Worm (Caenorhabditis elegans) whole organism, young adult: ENCODE results near the gene nhr-78.

ENCODE experiments used
- B0019.2 ChIP-seq: fragments of 200-800 bp; sonication (Bioruptor generic); conservative IDR thresholded peaks from 2 replicates; pipeline ENCODE4 v1.3.6; 2022; ENCODE audit warnings: missing genetic modification reagents, missing genetic modification characterization, missing compliant biosample characterization
- C17E4.6 ChIP-seq: fragments of 200-800 bp; sonication (Bioruptor generic); IDR thresholded peaks from 2 replicates; pipeline ENCODE4 v1.3.6; 2022; ENCODE audit warnings: missing genetic modification reagents, missing genetic modification characterization, missing compliant biosample characterization
- F22D6.2 ChIP-seq: sonication (generic microtip); optimal IDR thresholded peaks from 2 replicates; lab custom pipeline; 2016; ENCODE audit warnings: mild to moderate bottlenecking, missing genetic modification characterization, missing compliant biosample characterization
- F37B4.10 ChIP-seq: fragments of 200-800 bp; sonication (Bioruptor generic); IDR thresholded peaks from 2 replicates; pipeline ENCODE4 v1.3.6; 2022; ENCODE audit warnings: missing genetic modification characterization, missing compliant biosample characterization
- F57A8.1 ChIP-seq: fragments of 200-800 bp; sonication (Bioruptor generic); optimal IDR thresholded peaks from 2 replicates; lab custom pipeline; 2018; ENCODE audit warnings: mild to moderate bottlenecking, missing genetic modification characterization, moderate library complexity, missing compliant biosample characterization
- Y56A3A.18 ChIP-seq: fragments of 200-800 bp; sonication (Bioruptor generic); IDR thresholded peaks from 2 replicates; pipeline ENCODE4 v1.3.6; 2022; ENCODE audit warnings: missing genetic modification reagents, missing genetic modification characterization, missing compliant biosample characterization
- Y79H2A.3 ChIP-seq: fragments of 200-800 bp; sonication (Bioruptor generic); conservative IDR thresholded peaks from 2 replicates; pipeline ENCODE4 v1.3.6; 2022; ENCODE audit warnings: missing genetic modification reagents, missing genetic modification characterization, missing compliant biosample characterization
- Y95B8A.8 ChIP-seq: fragments of 200-800 bp; sonication (Bioruptor generic); IDR thresholded peaks from 2 replicates; pipeline ENCODE4 v1.3.6; 2022; ENCODE audit warnings: missing genetic modification reagents, missing genetic modification characterization, missing compliant biosample characterization
- ama-1 ChIP-seq, 3 experiments: fragments of 150-350 bp in 1 of 3; sonication (generic microtip) in 2 of 3; optimal IDR thresholded peaks; 2 replicates each; lab custom pipeline; 2014 to 2018; ENCODE audit warnings: missing biosample characterization in 2 of 3, missing genetic modification characterization in 2 of 3, missing genetic modification reagents in 2 of 3
- athp-1 ChIP-seq: sonication (generic microtip); optimal IDR thresholded peaks from 2 replicates; lab custom pipeline; 2017; ENCODE audit warnings: mild to moderate bottlenecking, missing genetic modification characterization, missing compliant biosample characterization
- attf-3 ChIP-seq: fragments of 200-800 bp; sonication (Bioruptor generic); conservative IDR thresholded peaks from 2 replicates; pipeline ENCODE4 v1.3.6; 2022; ENCODE audit warnings: missing genetic modification reagents, missing genetic modification characterization, missing compliant biosample characterization
- ccch-3 ChIP-seq: fragments of 200-800 bp; sonication (Bioruptor generic); optimal IDR thresholded peaks from 2 replicates; lab custom pipeline; 2018; ENCODE audit warnings: mild to moderate bottlenecking, missing genetic modification characterization, missing compliant biosample characterization
- cebp-1 ChIP-seq, 2 experiments: fragments of 200-800 bp in 1 of 2; sonication (Bioruptor generic) in 1 of 2; sonication (generic microtip) in 1 of 2; IDR thresholded peaks in 1 of 2; optimal IDR thresholded peaks in 1 of 2; 2 replicates each; pipeline versions ENCODE4 v1.3.6 to Lab custom; 2017 to 2022; ENCODE audit warnings: missing compliant biosample characterization in 2 of 2, missing genetic modification characterization in 2 of 2, mild to moderate bottlenecking in 1 of 2, missing genetic modification reagents in 1 of 2, moderate library complexity in 1 of 2
- cebp-2 ChIP-seq: fragments of 200-800 bp; sonication (Bioruptor generic); IDR thresholded peaks from 2 replicates; pipeline ENCODE4 v1.3.6; 2022; ENCODE audit warnings: missing genetic modification characterization, missing compliant biosample characterization
- ceh-40 ChIP-seq: fragments of 200-800 bp; sonication (Bioruptor generic); IDR thresholded peaks from 2 replicates; pipeline ENCODE4 v1.3.6; 2022; ENCODE audit warnings: missing genetic modification characterization, missing compliant biosample characterization
- ceh-58 ChIP-seq: fragments of 200-800 bp; sonication (Bioruptor generic); IDR thresholded peaks from 2 replicates; pipeline ENCODE4 v1.3.6; 2022; ENCODE audit warnings: missing genetic modification characterization, missing compliant biosample characterization
- die-1 ChIP-seq: sonication (generic microtip); optimal IDR thresholded peaks from 2 replicates; lab custom pipeline; 2016; ENCODE audit warnings: missing genotype, mild to moderate bottlenecking, missing genetic modification characterization, missing compliant biosample characterization
- dox-1 ChIP-seq: fragments of 200-800 bp; sonication (Bioruptor generic); IDR thresholded peaks from 2 replicates; pipeline ENCODE4 v1.3.6; 2022; ENCODE audit warnings: missing genetic modification reagents, missing genetic modification characterization, missing compliant biosample characterization
- efl-1 ChIP-seq: fragments of 150-350 bp; optimal IDR thresholded peaks from 2 replicates; lab custom pipeline; 2014; ENCODE audit warnings: missing biosample characterization, missing genetic modification reagents, missing genetic modification characterization
- egrh-3 ChIP-seq: fragments of 200-800 bp; sonication (Bioruptor generic); IDR thresholded peaks from 2 replicates; pipeline ENCODE4 v1.3.6; 2022; ENCODE audit warnings: missing genetic modification reagents, missing genetic modification characterization, missing compliant biosample characterization
- ekl-4 ChIP-seq: fragments of 200-800 bp; sonication (Bioruptor generic); IDR thresholded peaks from 2 replicates; pipeline ENCODE4 v1.3.6; 2022; ENCODE audit warnings: missing genetic modification reagents, missing genetic modification characterization, missing compliant biosample characterization
- hlh-12 ChIP-seq: sonication (generic microtip); optimal IDR thresholded peaks from 2 replicates; lab custom pipeline; 2016; ENCODE audit warnings: missing genetic modification characterization, missing compliant biosample characterization
- hmg-1.2 ChIP-seq: fragments of 200-800 bp; sonication (Bioruptor generic); IDR thresholded peaks from 2 replicates; pipeline ENCODE4 v1.3.6; 2022; ENCODE audit warnings: missing genetic modification reagents, missing genetic modification characterization, missing compliant biosample characterization
- lag-1 ChIP-seq: fragments of 200-800 bp; sonication (Bioruptor generic); IDR thresholded peaks from 2 replicates; pipeline ENCODE4 v1.3.6; 2022; ENCODE audit warnings: missing genetic modification reagents, missing genetic modification characterization, missing compliant biosample characterization
- lin-26 ChIP-seq: fragments of 200-800 bp; sonication (Bioruptor generic); IDR thresholded peaks from 2 replicates; pipeline ENCODE4 v1.3.6; 2022; ENCODE audit warnings: missing genetic modification reagents, missing genetic modification characterization, missing compliant biosample characterization
- lsl-1 ChIP-seq: fragments of 200-800 bp; sonication (Bioruptor generic); optimal IDR thresholded peaks from 2 replicates; lab custom pipeline; 2018; ENCODE audit warnings: mild to moderate bottlenecking, missing genetic modification characterization, moderate library complexity, missing compliant biosample characterization
- lsy-27 ChIP-seq: sonication (generic microtip); optimal IDR thresholded peaks from 2 replicates; lab custom pipeline; 2017; ENCODE audit warnings: missing genetic modification characterization, mild to moderate bottlenecking, missing compliant biosample characterization, antibody characterized with exemption, missing genotype, borderline replicate concordance; ENCODE audit not compliant: insufficient read depth
- mes-4 ChIP-seq: sonication (generic microtip); optimal IDR thresholded peaks from 2 replicates; lab custom pipeline; 2016; ENCODE audit warnings: missing genotype, missing genetic modification characterization, missing compliant biosample characterization
- nfyb-1 ChIP-seq: fragments of 200-800 bp; sonication (Bioruptor generic); IDR thresholded peaks from 2 replicates; pipeline ENCODE4 v1.3.6; 2022; ENCODE audit warnings: missing genetic modification reagents, missing genetic modification characterization, missing compliant biosample characterization
- nhr-90 ChIP-seq: sonication (generic microtip); optimal IDR thresholded peaks from 2 replicates; lab custom pipeline; 2016; ENCODE audit warnings: missing genotype, mild to moderate bottlenecking, missing genetic modification characterization, missing compliant biosample characterization
- pbrm-1 ChIP-seq: fragments of 200-800 bp; sonication (Bioruptor generic); IDR thresholded peaks from 2 replicates; pipeline ENCODE4 v1.3.6; 2022; ENCODE audit warnings: missing genetic modification reagents, missing genetic modification characterization, missing compliant biosample characterization
- rcor-1 ChIP-seq: fragments of 200-800 bp; sonication (Bioruptor generic); IDR thresholded peaks from 2 replicates; pipeline ENCODE4 v1.3.6; 2022; ENCODE audit warnings: missing genetic modification reagents, missing genetic modification characterization, missing compliant biosample characterization
- rpc-1 ChIP-seq, 2 experiments: fragments of 150-350 bp in 1 of 2; sonication (generic microtip) in 1 of 2; optimal IDR thresholded peaks; 2 replicates each; lab custom pipeline; 2014 to 2018; ENCODE audit warnings: missing biosample characterization in 1 of 2, missing genetic modification characterization in 1 of 2, missing genetic modification reagents in 1 of 2, missing genotype in 1 of 2
- sea-2 ChIP-seq: fragments of 200-800 bp; sonication (Bioruptor generic); IDR thresholded peaks from 2 replicates; pipeline ENCODE4 v1.3.6; 2022; ENCODE audit warnings: missing genetic modification characterization, missing compliant biosample characterization
- snpc-1.1 ChIP-seq: sonication (generic microtip); optimal IDR thresholded peaks from 2 replicates; lab custom pipeline; 2017; ENCODE audit warnings: missing genetic modification characterization, mild to moderate bottlenecking, missing compliant biosample characterization, antibody characterized with exemption, moderate library complexity, missing genotype, missing genetic modification reagents; ENCODE audit not compliant: insufficient read depth
- snpc-3.4 ChIP-seq: sonication (generic microtip); optimal IDR thresholded peaks from 2 replicates; lab custom pipeline; 2017; ENCODE audit warnings: missing genetic modification characterization, mild to moderate bottlenecking, missing compliant biosample characterization, antibody characterized with exemption, moderate library complexity, missing genotype, missing genetic modification reagents
- snpc-4 ChIP-seq, 5 experiments: fragments of 150-350 bp in 1 of 5; sonication (generic microtip) in 4 of 5; optimal IDR thresholded peaks; 2 replicates each; lab custom pipeline; 2014 to 2018; ENCODE audit warnings: missing genetic modification characterization in 5 of 5, missing biosample characterization in 3 of 5, antibody characterized with exemption in 2 of 5, mild to moderate bottlenecking in 2 of 5, missing compliant biosample characterization in 2 of 5, missing genotype in 2 of 5, moderate library complexity in 2 of 5, missing genetic modification reagents in 1 of 5
- somi-1 ChIP-seq: fragments of 200-800 bp; sonication (Bioruptor generic); optimal IDR thresholded peaks from 2 replicates; lab custom pipeline; 2018; ENCODE audit warnings: mild to moderate bottlenecking, missing genetic modification characterization, missing compliant biosample characterization
- tlf-1 ChIP-seq: fragments of 200-800 bp; sonication (Bioruptor generic); optimal IDR thresholded peaks from 2 replicates; lab custom pipeline; 2018; ENCODE audit warnings: mild to moderate bottlenecking, missing genetic modification characterization, missing compliant biosample characterization
- xnd-1 ChIP-seq: sonication (generic microtip); optimal IDR thresholded peaks from 2 replicates; lab custom pipeline; 2016; ENCODE audit warnings: missing genotype, missing genetic modification reagents, missing genetic modification characterization, missing compliant biosample characterization
- zfh-2 ChIP-seq: fragments of 200-800 bp; sonication (Bioruptor generic); conservative IDR thresholded peaks from 2 replicates; pipeline ENCODE4 v1.3.6; 2022; ENCODE audit warnings: missing genetic modification reagents, missing genetic modification characterization, missing compliant biosample characterization
- zim-3 ChIP-seq: sonication (generic microtip); optimal IDR thresholded peaks from 2 replicates; lab custom pipeline; 2017; ENCODE audit warnings: mild to moderate bottlenecking, missing genetic modification characterization, moderate library complexity, missing compliant biosample characterization
- ztf-18 ChIP-seq: sonication (generic microtip); optimal IDR thresholded peaks from 2 replicates; lab custom pipeline; 2016; ENCODE audit warnings: missing genotype, mild to moderate bottlenecking, missing genetic modification characterization, missing compliant biosample characterization
- ztf-26 ChIP-seq: sonication (generic microtip); optimal IDR thresholded peaks from 2 replicates; lab custom pipeline; 2017; ENCODE audit warnings: missing genetic modification characterization, missing compliant biosample characterization
- ztf-28 ChIP-seq: fragments of 200-800 bp; sonication (Bioruptor generic); IDR thresholded peaks from 2 replicates; pipeline ENCODE4 v1.3.6; 2022; ENCODE audit warnings: missing genetic modification reagents, missing genetic modification characterization, missing compliant biosample characterization
- ztf-6 ChIP-seq: fragments of 200-800 bp; sonication (Bioruptor generic); IDR thresholded peaks from 2 replicates; pipeline ENCODE4 v1.3.6; 2022; ENCODE audit warnings: missing genetic modification reagents, missing genetic modification characterization, missing compliant biosample characterization

nhr-78 gene

ce11 chrIV:4306317-4306716 is 28.6 kb upstream of the nhr-78 start:
- no peak for TF ChIP-seq lsy-27 (tag; lab: Kevin White, UChicago)
- TF ChIP-seq, all 124 proteins: peak for 0

- no peak for TF ChIP-seq xnd-1 (tag; lab: Kevin White, UChicago)
- TF ChIP-seq B0019.2 (GFP tag; lab: Robert Waterston, UW): no peak
- TF ChIP-seq snpc-4 (GFP tag; optimal IDR thresholded peaks at IDR 0.05; lab: Kevin White, UChicago): no peak
- no peak for TF ChIP-seq snpc-4 (tag; optimal IDR thresholded peaks at IDR 0.05; lab: Kevin White, UChicago)
- TF ChIP-seq rcor-1: no peak
- TF ChIP-seq ceh-58: no peak
- TF ChIP-seq ztf-18 (tag; lab: Kevin White, UChicago): no peak
- TF ChIP-seq egrh-3 (GFP tag; lab: Robert Waterston, UW): peak; percentile 47; the same call in 1 of the 2 replicates
- TF ChIP-seq Y95B8A.8 (GFP tag; lab: Robert Waterston, UW): no peak
- TF ChIP-seq pbrm-1: no peak
- no peak for TF ChIP-seq attf-3
- TF ChIP-seq sea-2: no peak
- TF ChIP-seq ekl-4 (GFP tag; lab: Robert Waterston, UW): no peak
- TF ChIP-seq lag-1: no peak
- no peak for TF ChIP-seq snpc-1.1 (tag; lab: Kevin White, UChicago)
- no peak for TF ChIP-seq snpc-3.4 (tag; lab: Kevin White, UChicago)
- no peak for TF ChIP-seq F37B4.10
- TF ChIP-seq zim-3 (tag; lab: Kevin White, UChicago): no peak
- no peak for TF ChIP-seq lsl-1 (GFP tag; lab: Kevin White, UChicago)
- TF ChIP-seq Y56A3A.18: no peak
- no peak for TF ChIP-seq tlf-1
- no peak for TF ChIP-seq hlh-12
- no peak for TF ChIP-seq mes-4
- 0 out of 2 replicates have a peak, but pooled peaks have one; percentile 30 for TF ChIP-seq nfyb-1 (GFP tag; lab: Robert Waterston, UW)
- TF ChIP-seq cebp-1 (GFP tag; IDR thresholded peaks at IDR 0.05; lab: Robert Waterston, UW): no peak
- TF ChIP-seq cebp-1 (tag; optimal IDR thresholded peaks at IDR 0.05; lab: Kevin White, UChicago): no peak
- no peak for TF ChIP-seq F22D6.2 (tag; lab: Kevin White, UChicago)
- no peak for TF ChIP-seq Y79H2A.3 (GFP tag; lab: Robert Waterston, UW)
- TF ChIP-seq dox-1 (GFP tag; lab: Robert Waterston, UW): peak; percentile 28; the same call in 1 of the 2 replicates
- TF ChIP-seq hmg-1.2 (GFP tag; lab: Robert Waterston, UW): no peak
- TF ChIP-seq ceh-40 (GFP tag; lab: Robert Waterston, UW): no peak
- peak; percentile 87 for TF ChIP-seq zfh-2 (GFP tag; lab: Robert Waterston, UW)
- no peak for TF ChIP-seq ccch-3 (GFP tag; lab: Kevin White, UChicago)
- TF ChIP-seq nhr-90 (tag; lab: Kevin White, UChicago): no peak
- no peak for TF ChIP-seq efl-1 (GFP tag; lab: Kevin White, UChicago)
- no peak for TF ChIP-seq lin-26 (GFP tag; lab: Robert Waterston, UW)
- TF ChIP-seq C17E4.6 (GFP tag; lab: Robert Waterston, UW): no peak
- TF ChIP-seq, all 124 proteins: peak for 4
Observed at ce11 chrIV:4301202-4301601, 23.5 kb upstream of the nhr-78 start, which contains the start of gene lgc-22. Gene lgc-22, plus strand, starts transcription at chrIV:4301306.

ce11 chrIV:4299994-4300393 is 22.3 kb upstream of the nhr-78 start:
- no peak for TF ChIP-seq F57A8.1 (GFP tag; lab: Kevin White, UChicago)
- TF ChIP-seq somi-1 (GFP tag; lab: Kevin White, UChicago): no peak
- no peak for TF ChIP-seq die-1 (tag; lab: Kevin White, UChicago)
- no peak for TF ChIP-seq cebp-2 (GFP tag; lab: Robert Waterston, UW)
- TF ChIP-seq ztf-26: no peak
- TF ChIP-seq ztf-6 (GFP tag; lab: Robert Waterston, UW): no peak
- no peak for TF ChIP-seq rpc-1 (optimal IDR thresholded peaks at IDR 0.05; lab: Kevin White, UChicago)
- no peak for TF ChIP-seq rpc-1 (tag; optimal IDR thresholded peaks at IDR 0.05; lab: Kevin White, UChicago)
- no peak for TF ChIP-seq ztf-28 (GFP tag; lab: Robert Waterston, UW)
- no peak for TF ChIP-seq athp-1
- no peak for TF ChIP-seq ama-1 (optimal IDR thresholded peaks at IDR 0.05; lab: Kevin White, UChicago)
- no peak for TF ChIP-seq ama-1 (GFP tag; optimal IDR thresholded peaks at IDR 0.05; lab: Kevin White, UChicago)
